Fruit fly (Drosophila melanogaster) whole organism, adult: Measurements from ENCODE around the gene CG31068.

Experiments used
- CG33017 ChIP-seq: fragments of 200-800 bp; sonication (Bioruptor generic); optimal IDR thresholded peaks from 2 replicates; lab custom pipeline; 2018; ENCODE audit warnings: missing biosample characterization, mild to moderate bottlenecking, missing genetic modification characterization, moderate library complexity
- CG5204 ChIP-seq: fragments of 200-800 bp; sonication (Bioruptor generic); optimal IDR thresholded peaks from 2 replicates; lab custom pipeline; 2016; ENCODE audit warnings: missing biosample characterization, missing genetic modification characterization
- CG7045 ChIP-seq: fragments of 200-800 bp; sonication (Bioruptor generic); optimal IDR thresholded peaks from 2 replicates; lab custom pipeline; 2017; ENCODE audit warnings: missing biosample characterization, mild to moderate bottlenecking, missing genetic modification characterization
- CG7101 ChIP-seq: fragments of 200-800 bp; sonication (Bioruptor generic); optimal IDR thresholded peaks from 2 replicates; lab custom pipeline; 2018; ENCODE audit warnings: missing biosample characterization, mild to moderate bottlenecking, missing genetic modification characterization, moderate library complexity
- Clk ChIP-seq: fragments of 200-800 bp; sonication (Bioruptor generic); optimal IDR thresholded peaks from 2 replicates; lab custom pipeline; 2017; ENCODE audit warnings: missing biosample characterization, missing genetic modification characterization
- Crg-1 ChIP-seq: fragments of 200-800 bp; sonication (Bioruptor generic); optimal IDR thresholded peaks from 2 replicates; lab custom pipeline; 2016; ENCODE audit warnings: missing biosample characterization, missing genetic modification characterization
- Hr96 ChIP-seq: fragments of 200-800 bp; sonication (Bioruptor generic); optimal IDR thresholded peaks from 2 replicates; lab custom pipeline; 2016; ENCODE audit warnings: missing biosample characterization, missing genetic modification characterization
- Mnt ChIP-seq: fragments of 200-800 bp; sonication (Bioruptor generic); optimal IDR thresholded peaks from 2 replicates; lab custom pipeline; 2016; ENCODE audit warnings: missing biosample characterization, mild to moderate bottlenecking, missing genetic modification characterization
- cnc ChIP-seq, 2 experiments: fragments of >200 bp; optimal IDR thresholded peaks; 2 replicates each; lab custom pipeline; 2017
- kay ChIP-seq: fragments of 200-800 bp; sonication (Bioruptor generic); peaks from one replicate; lab custom pipeline; 2016; ENCODE audit warnings: missing biosample characterization, missing genetic modification characterization, borderline replicate concordance
- tj ChIP-seq: fragments of 200-800 bp; sonication (Bioruptor generic); optimal IDR thresholded peaks from 3 replicates; lab custom pipeline; 2017; ENCODE audit warnings: missing biosample characterization, mild to moderate bottlenecking, missing genetic modification characterization, moderate library complexity
- toe ChIP-seq: fragments of 200-800 bp; sonication (Bioruptor generic); optimal IDR thresholded peaks from 2 replicates; lab custom pipeline; 2016; ENCODE audit warnings: missing biosample characterization, missing genetic modification characterization

dm6 chr3R:27238438-27239301 is 5.2 kb downstream of the CG31068 start, which contains the start of the genes CG31064 and PolA2:
- TF ChIP-seq Crg-1 (GFP tag; lab: Kevin White, UChicago) (peak; percentile 38), Hr96 (GFP tag; lab: Kevin White, UChicago) (no peak), Mnt (GFP tag; lab: Kevin White, UChicago) (peak; percentile 34), toe (GFP tag; lab: Kevin White, UChicago) (no peak), CG5204 (GFP tag; lab: Kevin White, UChicago) (no peak), tj (GFP tag; lab: Kevin White, UChicago) (no peak), kay (no peak), CG7045 (GFP tag; lab: Kevin White, UChicago) (no peak), CG7101 (tag; lab: Kevin White, UChicago) (no peak), cnc (optimal IDR thresholded peaks at IDR 0.05; lab: Kevin White, UChicago) (no peak), Clk (GFP tag; lab: Kevin White, UChicago) (no peak), CG33017 (tag; lab: Kevin White, UChicago) (no peak)
